Worm (Caenorhabditis elegans): ENCODE measurements around the gene F56H11.2.

- no peak for TF ChIP-seq T22C8.4 (GFP tag; IDR thresholded peaks at IDR 0.05)
- no peak for TF ChIP-seq ztf-23 (GFP tag; IDR thresholded peaks at IDR 0.05)
- TF ChIP-seq tab-1 (GFP tag; IDR thresholded peaks at IDR 0.05): no peak
- TF ChIP-seq ztf-29 (GFP tag; IDR thresholded peaks at IDR 0.05): no peak
These were observed 9.8 kb downstream of the F56H11.2 start for ce11 chrIV:9523139-9523538.

Measured in whole organism, midembryonic.